Fruit fly (Drosophila melanogaster) whole organism, wandering third instar larva: ENCODE results near the gene CG43165.

ENCODE experiments used
- Abd-B ChIP-seq: fragments of >200 bp; optimal IDR thresholded peaks from 2 replicates; lab custom pipeline; 2017; ENCODE audit warnings: missing biosample characterization, missing genetic modification characterization
- Hr78 ChIP-seq: fragments of >200 bp; optimal IDR thresholded peaks from 2 replicates; lab custom pipeline; 2017; ENCODE audit warnings: missing biosample characterization, missing genetic modification characterization
- Myc ChIP-seq: fragments of >200 bp; optimal IDR thresholded peaks from 2 replicates; lab custom pipeline; 2017
- N ChIP-seq: fragments of >200 bp; optimal IDR thresholded peaks from 2 replicates; lab custom pipeline; 2018; ENCODE audit warnings: missing biosample characterization, missing external identifiers, missing genetic modification characterization
- OdsH ChIP-seq: fragments of 200-800 bp; sonication (Bioruptor generic); optimal IDR thresholded peaks from 2 replicates; lab custom pipeline; 2016; ENCODE audit warnings: missing biosample characterization, mild to moderate bottlenecking, missing genetic modification characterization
- brk ChIP-seq: fragments of 200-800 bp; sonication (Bioruptor generic); optimal IDR thresholded peaks from 2 replicates; lab custom pipeline; 2016; ENCODE audit warnings: missing biosample characterization, mild to moderate bottlenecking, missing genetic modification characterization
- ey ChIP-seq: fragments of 200-800 bp; sonication (Bioruptor generic); optimal IDR thresholded peaks from 2 replicates; lab custom pipeline; 2016; ENCODE audit warnings: missing biosample characterization, missing genetic modification characterization
- fru ChIP-seq: fragments of 200-800 bp; sonication (Bioruptor generic); optimal IDR thresholded peaks from 3 replicates; lab custom pipeline; 2016; ENCODE audit warnings: missing biosample characterization, mild to moderate bottlenecking, missing genetic modification characterization
- jim ChIP-seq: fragments of 175-275, 200-325 bp; sonication (Bioruptor generic); optimal IDR thresholded peaks from 2 replicates; lab custom pipeline; 2016; ENCODE audit warnings: missing biosample characterization, mild to moderate bottlenecking, missing genetic modification characterization
- lola ChIP-seq: fragments of >200 bp; optimal IDR thresholded peaks from 2 replicates; lab custom pipeline; 2017; ENCODE audit warnings: missing biosample characterization, missing genetic modification characterization
- psq ChIP-seq: fragments of 200-800 bp; sonication (Bioruptor generic); optimal IDR thresholded peaks from 3 replicates; lab custom pipeline; 2017; ENCODE audit warnings: missing biosample characterization, mild to moderate bottlenecking, missing genetic modification characterization, moderate library complexity
- rgr ChIP-seq: fragments of 200-800 bp; sonication (Bioruptor generic); optimal IDR thresholded peaks from 3 replicates; lab custom pipeline; 2016; ENCODE audit warnings: missing biosample characterization, mild to moderate bottlenecking, missing genetic modification characterization
- sage ChIP-seq: fragments of 200-800 bp; sonication (Bioruptor generic); optimal IDR thresholded peaks from 2 replicates; lab custom pipeline; 2016; ENCODE audit warnings: missing biosample characterization, mild to moderate bottlenecking, missing genetic modification characterization
- usp ChIP-seq: fragments of >200 bp; optimal IDR thresholded peaks from 2 replicates; lab custom pipeline; 2017; ENCODE audit warnings: missing biosample characterization, missing genetic modification characterization

DNA sequence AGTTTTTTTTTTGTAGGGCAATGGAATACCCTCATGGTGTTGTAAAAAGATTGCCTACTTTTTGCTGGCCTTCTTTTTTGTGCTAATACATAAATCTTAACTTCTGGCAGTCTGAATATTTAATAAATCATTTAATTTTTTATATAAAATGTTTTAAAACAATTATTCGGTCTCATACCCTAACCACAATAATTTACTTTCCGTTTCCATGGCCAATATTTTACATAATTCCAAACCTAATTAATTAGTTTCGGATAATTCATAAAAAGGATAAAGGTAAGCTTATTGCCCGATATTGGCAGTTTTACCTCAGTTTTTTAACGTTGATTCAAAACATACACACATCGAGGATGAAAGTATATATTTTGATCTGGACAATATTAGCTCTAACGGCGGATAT lies 5.1 kb upstream of the CG43165 start, which contains the start of gene CG42465:
- TF ChIP-seq brk (GFP tag; lab: Kevin White, UChicago), result no peak
- no peak for TF ChIP-seq jim (GFP tag; lab: Kevin White, UChicago)
- no peak for TF ChIP-seq Abd-B (GFP tag; lab: Kevin White, UChicago)
- TF ChIP-seq usp, result no peak
- no peak for TF ChIP-seq ey
- no peak for TF ChIP-seq OdsH (GFP tag; lab: Kevin White, UChicago)
- TF ChIP-seq sage (GFP tag; lab: Kevin White, UChicago), result no peak
- no peak for TF ChIP-seq N
- TF ChIP-seq psq (GFP tag; lab: Kevin White, UChicago), result no peak
- TF ChIP-seq lola, result no peak
- no peak for TF ChIP-seq Hr78 (GFP tag; lab: Kevin White, UChicago)
- TF ChIP-seq fru (GFP tag; lab: Kevin White, UChicago), result no peak
- no peak for TF ChIP-seq Myc (lab: Kevin White, UChicago)
- no peak for TF ChIP-seq rgr (GFP tag; lab: Kevin White, UChicago)
